Fruit fly (Drosophila melanogaster) whole organism, adult: ENCODE data around the gene Lrr47.

ENCODE experiments used
- CG11617 ChIP-seq: fragments of 200-800 bp; sonication (Bioruptor generic); optimal IDR thresholded peaks from 2 replicates; lab custom pipeline; 2017; ENCODE audit warnings: mild to moderate bottlenecking, missing biosample characterization, missing genetic modification reagents, missing genetic modification characterization
- CG1620 ChIP-seq: fragments of 200-800 bp; sonication (Bioruptor generic); optimal IDR thresholded peaks from 2 replicates; lab custom pipeline; 2016; ENCODE audit warnings: missing biosample characterization, missing genetic modification characterization
- Clk ChIP-seq: fragments of 200-800 bp; sonication (Bioruptor generic); optimal IDR thresholded peaks from 2 replicates; lab custom pipeline; 2017; ENCODE audit warnings: missing biosample characterization, missing genetic modification characterization
- Mnt ChIP-seq: fragments of 200-800 bp; sonication (Bioruptor generic); optimal IDR thresholded peaks from 2 replicates; lab custom pipeline; 2016; ENCODE audit warnings: missing biosample characterization, mild to moderate bottlenecking, missing genetic modification characterization
- cnc ChIP-seq, 2 experiments: fragments of >200 bp; optimal IDR thresholded peaks; 2 replicates each; lab custom pipeline; 2017

DNA sequence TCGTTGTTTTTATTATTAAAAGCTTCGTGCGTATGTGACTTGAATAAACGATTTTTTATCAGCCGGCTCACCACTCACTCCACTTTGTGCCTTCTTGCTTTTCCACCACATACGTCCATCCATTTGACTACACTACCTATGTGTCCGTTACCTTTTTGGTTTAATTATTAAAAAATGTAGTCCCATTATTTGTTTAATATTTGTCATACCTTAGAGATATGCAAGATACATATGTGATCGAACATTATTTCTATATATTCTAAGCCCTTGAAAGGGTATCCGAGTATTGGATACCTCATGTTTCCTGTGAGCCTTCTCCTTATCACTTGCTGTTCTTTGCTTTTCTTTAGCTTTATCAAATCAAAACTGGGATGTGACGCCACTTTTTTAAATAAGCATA lies 2.1 kb downstream of the Lrr47 start:
- no peak for TF ChIP-seq CG11617 (GFP tag; lab: Kevin White, UChicago)
- no peak for TF ChIP-seq CG1620 (GFP tag; lab: Kevin White, UChicago)
- TF ChIP-seq Clk (GFP tag; lab: Kevin White, UChicago): no peak
- TF ChIP-seq cnc (optimal IDR thresholded peaks at IDR 0.05; lab: Kevin White, UChicago): no peak
- no peak for TF ChIP-seq Mnt (GFP tag; lab: Kevin White, UChicago)
